Worm (Caenorhabditis elegans) whole organism, young adult: ENCODE measurements around the gene ztf-20.

ENCODE experiments used
- B0336.3 ChIP-seq: fragments of 200-800 bp; sonication (Bioruptor generic); IDR thresholded peaks from 2 replicates; pipeline ENCODE4 v1.3.6; 2022; ENCODE audit warnings: missing genetic modification characterization, missing compliant biosample characterization
- C06A6.2 ChIP-seq: fragments of 200-800 bp; sonication (Bioruptor generic); conservative IDR thresholded peaks from 2 replicates; pipeline ENCODE4 v1.3.6; 2022; ENCODE audit warnings: missing genetic modification characterization, missing compliant biosample characterization
- F22D6.2 ChIP-seq: sonication (generic microtip); optimal IDR thresholded peaks from 2 replicates; lab custom pipeline; 2016; ENCODE audit warnings: mild to moderate bottlenecking, missing genetic modification characterization, missing compliant biosample characterization
- F52B5.7 ChIP-seq: sonication (generic microtip); optimal IDR thresholded peaks from 2 replicates; lab custom pipeline; 2016; ENCODE audit warnings: mild to moderate bottlenecking, missing genetic modification characterization, missing compliant biosample characterization
- K12H6.12 ChIP-seq: fragments of 200-800 bp; sonication (Bioruptor generic); optimal IDR thresholded peaks from 2 replicates; lab custom pipeline; 2018; ENCODE audit warnings: mild to moderate bottlenecking, missing genetic modification characterization, missing compliant biosample characterization
- T07F8.4 ChIP-seq: sonication (generic microtip); optimal IDR thresholded peaks from 2 replicates; lab custom pipeline; 2016; ENCODE audit warnings: mild to moderate bottlenecking, missing genetic modification characterization, moderate library complexity, missing compliant biosample characterization
- Y67H2A.10 ChIP-seq: fragments of 200-800 bp; sonication (Bioruptor generic); conservative IDR thresholded peaks from 2 replicates; pipeline ENCODE4 v1.3.6; 2022; ENCODE audit warnings: missing genetic modification reagents, missing genetic modification characterization, missing compliant biosample characterization
- aptf-2 ChIP-seq: fragments of 200-800 bp; sonication (Bioruptor generic); conservative IDR thresholded peaks from 2 replicates; pipeline ENCODE4 v1.3.6; 2022; ENCODE audit warnings: missing genetic modification reagents, missing genetic modification characterization, missing compliant biosample characterization
- aptf-3 ChIP-seq: fragments of 200-800 bp; sonication (Bioruptor generic); IDR thresholded peaks from 2 replicates; pipeline ENCODE4 v1.3.6; 2022; ENCODE audit warnings: missing genetic modification characterization, missing compliant biosample characterization
- atf-7 ChIP-seq: sonication (generic microtip); optimal IDR thresholded peaks from 2 replicates; lab custom pipeline; 2017; ENCODE audit warnings: mild to moderate bottlenecking, missing genetic modification characterization, missing compliant biosample characterization
- attf-3 ChIP-seq: fragments of 200-800 bp; sonication (Bioruptor generic); conservative IDR thresholded peaks from 2 replicates; pipeline ENCODE4 v1.3.6; 2022; ENCODE audit warnings: missing genetic modification reagents, missing genetic modification characterization, missing compliant biosample characterization
- bed-1 ChIP-seq: fragments of 200-800 bp; sonication (Bioruptor generic); IDR thresholded peaks from 2 replicates; pipeline ENCODE4 v1.3.6; 2022; ENCODE audit warnings: missing genetic modification reagents, missing genetic modification characterization, missing compliant biosample characterization
- ceh-100 ChIP-seq: fragments of 200-800 bp; sonication (Bioruptor generic); IDR thresholded peaks from 2 replicates; pipeline ENCODE4 v1.3.6; 2022; ENCODE audit warnings: missing genetic modification reagents, missing genetic modification characterization, missing compliant biosample characterization
- ceh-27 ChIP-seq: fragments of 200-800 bp; sonication (Bioruptor generic); optimal IDR thresholded peaks from 2 replicates; lab custom pipeline; 2018; ENCODE audit warnings: mild to moderate bottlenecking, missing genetic modification characterization, moderate library complexity, missing compliant biosample characterization
- ceh-40 ChIP-seq: fragments of 200-800 bp; sonication (Bioruptor generic); IDR thresholded peaks from 2 replicates; pipeline ENCODE4 v1.3.6; 2022; ENCODE audit warnings: missing genetic modification characterization, missing compliant biosample characterization
- ceh-91 ChIP-seq: fragments of 200-800 bp; sonication (Bioruptor generic); IDR thresholded peaks from 2 replicates; pipeline ENCODE4 v1.3.6; 2022; ENCODE audit warnings: missing genetic modification reagents, missing genetic modification characterization, missing compliant biosample characterization
- die-1 ChIP-seq: sonication (generic microtip); optimal IDR thresholded peaks from 2 replicates; lab custom pipeline; 2016; ENCODE audit warnings: missing genotype, mild to moderate bottlenecking, missing genetic modification characterization, missing compliant biosample characterization
- dpl-1 ChIP-seq: fragments of 150-350 bp; optimal IDR thresholded peaks from 2 replicates; lab custom pipeline; 2014; ENCODE audit warnings: missing biosample characterization, missing genetic modification reagents, missing genetic modification characterization
- egl-44 ChIP-seq: fragments of 200-800 bp; sonication (Bioruptor generic); IDR thresholded peaks from 2 replicates; pipeline ENCODE4 v1.3.6; 2022; ENCODE audit warnings: missing genetic modification reagents, missing genetic modification characterization, missing compliant biosample characterization
- hlh-12 ChIP-seq: sonication (generic microtip); optimal IDR thresholded peaks from 2 replicates; lab custom pipeline; 2016; ENCODE audit warnings: missing genetic modification characterization, missing compliant biosample characterization
- hmg-20 ChIP-seq: fragments of 200-800 bp; sonication (Bioruptor generic); IDR thresholded peaks from 2 replicates; pipeline ENCODE4 v1.3.6; 2022; ENCODE audit warnings: missing genetic modification reagents, missing genetic modification characterization, missing compliant biosample characterization
- lag-1 ChIP-seq: fragments of 200-800 bp; sonication (Bioruptor generic); IDR thresholded peaks from 2 replicates; pipeline ENCODE4 v1.3.6; 2022; ENCODE audit warnings: missing genetic modification reagents, missing genetic modification characterization, missing compliant biosample characterization
- lin-40 ChIP-seq: sonication (generic microtip); optimal IDR thresholded peaks from 2 replicates; lab custom pipeline; 2016; ENCODE audit warnings: missing genetic modification characterization, mild to moderate bottlenecking, missing compliant biosample characterization, missing genotype, missing genetic modification reagents
- lsl-1 ChIP-seq: fragments of 200-800 bp; sonication (Bioruptor generic); optimal IDR thresholded peaks from 2 replicates; lab custom pipeline; 2018; ENCODE audit warnings: mild to moderate bottlenecking, missing genetic modification characterization, moderate library complexity, missing compliant biosample characterization
- madf-10 ChIP-seq: sonication (generic microtip); optimal IDR thresholded peaks from 2 replicates; lab custom pipeline; 2016; ENCODE audit warnings: mild to moderate bottlenecking, missing genetic modification characterization, missing compliant biosample characterization
- mes-4 ChIP-seq: sonication (generic microtip); optimal IDR thresholded peaks from 2 replicates; lab custom pipeline; 2016; ENCODE audit warnings: missing genotype, missing genetic modification characterization, missing compliant biosample characterization
- nhr-120 ChIP-seq: fragments of 200-800 bp; sonication (Bioruptor generic); IDR thresholded peaks from 2 replicates; pipeline ENCODE4 v1.3.6; 2022; ENCODE audit warnings: missing genetic modification characterization, missing compliant biosample characterization
- nhr-80 ChIP-seq: sonication (generic microtip); optimal IDR thresholded peaks from 2 replicates; lab custom pipeline; 2016; ENCODE audit warnings: missing genetic modification characterization, missing compliant biosample characterization
- snpc-1.1 ChIP-seq: sonication (generic microtip); optimal IDR thresholded peaks from 2 replicates; lab custom pipeline; 2017; ENCODE audit warnings: missing genetic modification characterization, mild to moderate bottlenecking, missing compliant biosample characterization, antibody characterized with exemption, moderate library complexity, missing genotype, missing genetic modification reagents; ENCODE audit not compliant: insufficient read depth
- snpc-4 ChIP-seq, 5 experiments: fragments of 150-350 bp in 1 of 5; sonication (generic microtip) in 4 of 5; optimal IDR thresholded peaks; 2 replicates each; lab custom pipeline; 2014 to 2018; ENCODE audit warnings: missing genetic modification characterization in 5 of 5, missing biosample characterization in 3 of 5, antibody characterized with exemption in 2 of 5, mild to moderate bottlenecking in 2 of 5, missing compliant biosample characterization in 2 of 5, missing genotype in 2 of 5, moderate library complexity in 2 of 5, missing genetic modification reagents in 1 of 5
- sptf-2 ChIP-seq: fragments of 200-800 bp; sonication (Bioruptor generic); optimal IDR thresholded peaks from 2 replicates; lab custom pipeline; 2018; ENCODE audit warnings: mild to moderate bottlenecking, missing genetic modification characterization, missing compliant biosample characterization
- tbp1 ChIP-seq: fragments of 200-800 bp; sonication (Bioruptor generic); optimal IDR thresholded peaks from 2 replicates; lab custom pipeline; 2018; ENCODE audit warnings: mild to moderate bottlenecking, missing genetic modification characterization, missing compliant biosample characterization
- tlf-1 ChIP-seq: fragments of 200-800 bp; sonication (Bioruptor generic); optimal IDR thresholded peaks from 2 replicates; lab custom pipeline; 2018; ENCODE audit warnings: mild to moderate bottlenecking, missing genetic modification characterization, missing compliant biosample characterization
- xnd-1 ChIP-seq: sonication (generic microtip); optimal IDR thresholded peaks from 2 replicates; lab custom pipeline; 2016; ENCODE audit warnings: missing genotype, missing genetic modification reagents, missing genetic modification characterization, missing compliant biosample characterization
- zfh-2 ChIP-seq: fragments of 200-800 bp; sonication (Bioruptor generic); conservative IDR thresholded peaks from 2 replicates; pipeline ENCODE4 v1.3.6; 2022; ENCODE audit warnings: missing genetic modification reagents, missing genetic modification characterization, missing compliant biosample characterization
- zim-3 ChIP-seq: sonication (generic microtip); optimal IDR thresholded peaks from 2 replicates; lab custom pipeline; 2017; ENCODE audit warnings: mild to moderate bottlenecking, missing genetic modification characterization, moderate library complexity, missing compliant biosample characterization
- ztf-22 ChIP-seq: fragments of 200-800 bp; sonication (Bioruptor generic); optimal IDR thresholded peaks from 2 replicates; lab custom pipeline; 2018; ENCODE audit warnings: mild to moderate bottlenecking, missing genetic modification characterization, moderate library complexity, missing compliant biosample characterization
- ztf-25 ChIP-seq: fragments of 200-800 bp; sonication (Bioruptor generic); IDR thresholded peaks from 2 replicates; pipeline ENCODE4 v1.3.6; 2022; ENCODE audit warnings: missing genetic modification reagents, missing genetic modification characterization, missing compliant biosample characterization
- ztf-26 ChIP-seq: sonication (generic microtip); optimal IDR thresholded peaks from 2 replicates; lab custom pipeline; 2017; ENCODE audit warnings: missing genetic modification characterization, missing compliant biosample characterization
- ztf-28 ChIP-seq: fragments of 200-800 bp; sonication (Bioruptor generic); IDR thresholded peaks from 2 replicates; pipeline ENCODE4 v1.3.6; 2022; ENCODE audit warnings: missing genetic modification reagents, missing genetic modification characterization, missing compliant biosample characterization
- ztf-6 ChIP-seq: fragments of 200-800 bp; sonication (Bioruptor generic); IDR thresholded peaks from 2 replicates; pipeline ENCODE4 v1.3.6; 2022; ENCODE audit warnings: missing genetic modification reagents, missing genetic modification characterization, missing compliant biosample characterization

Gene ztf-20

DNA sequence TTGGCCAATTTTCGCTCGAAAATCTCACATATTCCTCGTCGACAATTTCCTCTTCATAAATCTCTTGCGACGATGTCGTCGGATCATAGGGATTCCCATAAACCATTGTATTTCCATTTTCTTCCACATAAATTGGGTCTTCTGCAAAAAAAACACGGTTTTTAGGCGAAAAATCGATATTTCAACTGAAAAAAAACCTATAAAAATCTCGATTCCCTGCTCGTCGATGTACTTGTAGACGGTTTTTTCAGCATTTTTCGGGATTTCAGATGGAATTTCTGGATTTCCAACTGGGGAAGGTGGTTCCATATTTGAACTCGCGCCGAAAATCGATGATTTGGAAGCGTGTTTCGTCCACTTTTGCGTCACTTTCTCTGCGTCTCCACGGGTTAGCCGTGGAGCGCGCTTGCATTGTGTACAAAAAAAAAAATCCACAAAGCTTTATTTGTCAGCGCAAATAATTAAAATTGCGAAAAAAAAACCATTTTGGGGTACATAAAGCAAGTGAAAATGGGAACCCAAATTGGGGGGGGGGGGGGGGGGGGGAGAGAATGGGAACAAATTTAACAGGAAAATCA, 7.6 kb upstream of the ztf-20 start, which contains the start of gene Y39B6A.43 (continued):
- TF ChIP-seq hlh-12, result no peak
- TF ChIP-seq zim-3, result peak; percentile 94
- peak; percentile 87 for TF ChIP-seq attf-3 (GFP tag; lab: Robert Waterston, UW)
- peak; percentile 97 for TF ChIP-seq dpl-1
- TF ChIP-seq snpc-1.1 (tag; lab: Kevin White, UChicago), result peak; percentile 64
- peak; percentile 88 for TF ChIP-seq madf-10 (tag; lab: Kevin White, UChicago)
- peak; percentile 97 for TF ChIP-seq ceh-27
- peak; percentile 97 for TF ChIP-seq B0336.3
- peak; percentile 91; the same call in 1 of the 2 replicates for TF ChIP-seq nhr-120 (GFP tag; lab: Robert Waterston, UW)
- TF ChIP-seq T07F8.4 (tag; lab: Kevin White, UChicago), result no peak
- TF ChIP-seq hmg-20, result peak; percentile 90
- TF ChIP-seq lin-40, result peak; percentile 96
- peak; percentile 79 for TF ChIP-seq tbp1
- TF ChIP-seq K12H6.12 (tag; lab: Kevin White, UChicago), result peak; percentile 100
- TF ChIP-seq sptf-2, result no peak

DNA sequence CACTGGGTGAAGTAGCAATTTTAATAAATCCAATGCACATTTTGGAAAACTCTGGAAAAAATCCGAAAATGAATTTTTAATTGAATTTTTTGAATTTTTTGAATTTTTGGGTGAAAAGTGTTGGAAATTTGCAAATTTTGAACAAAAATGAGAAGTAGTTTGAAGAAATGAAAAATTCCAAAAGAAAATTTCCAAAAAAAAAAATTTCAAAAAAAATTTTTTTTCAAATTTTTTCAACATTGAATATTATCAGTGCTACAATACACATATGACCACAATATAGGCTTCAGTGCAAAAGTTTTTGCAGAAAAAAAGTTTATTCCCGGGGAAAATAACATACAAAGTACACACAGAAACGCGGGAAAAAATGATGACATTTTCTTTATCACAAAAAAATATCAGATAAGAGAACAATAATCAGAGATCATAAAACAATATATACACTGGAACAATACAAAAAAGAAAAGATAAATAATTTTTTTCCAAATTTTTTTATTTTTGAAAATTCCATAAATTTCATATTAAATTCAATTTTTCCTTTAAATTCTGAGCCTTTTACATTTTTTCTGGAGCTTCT, 2.6 kb downstream of the ztf-20 start, which contains the start of gene hrg-10:
TSS of gene hrg-10 (minus strand) at position 51 of the 577 bp plus-strand sequence.
- TF ChIP-seq F22D6.2 (tag; lab: Kevin White, UChicago), result no peak
- no peak for TF ChIP-seq ztf-6 (GFP tag; lab: Robert Waterston, UW)
- peak; percentile 39 for TF ChIP-seq nhr-80 (tag; lab: Kevin White, UChicago)

DNA sequence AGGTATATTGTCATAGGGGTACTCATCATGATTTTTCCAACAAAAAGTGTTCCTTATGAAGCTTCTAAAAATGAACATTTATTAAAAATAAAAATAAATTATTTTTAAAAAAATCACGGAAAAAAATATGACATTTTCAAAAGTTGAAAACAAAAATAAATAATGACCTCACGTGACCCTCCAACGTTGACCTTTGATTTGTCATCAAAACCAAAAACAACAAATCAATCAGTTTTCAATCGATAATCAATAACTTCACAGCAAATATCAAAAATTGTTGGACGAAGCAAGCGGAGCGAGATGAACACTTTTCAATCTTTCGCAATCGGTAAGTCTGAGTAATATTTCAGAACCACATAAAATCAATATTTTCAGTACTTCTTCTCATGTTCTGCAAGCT, 19.6 kb downstream of the ztf-20 start, which contains the start of gene Y80D3A.8:
TSS of gene Y80D3A.8 (plus strand) at position 301 of the 400 bp plus-strand sequence.
- TF ChIP-seq snpc-4 (GFP tag; optimal IDR thresholded peaks at IDR 0.05; lab: Kevin White, UChicago) (no peak), snpc-4 (tag; optimal IDR thresholded peaks at IDR 0.05; lab: Kevin White, UChicago) (no peak), ztf-28 (GFP tag; lab: Robert Waterston, UW) (no peak), ceh-91 (GFP tag; lab: Robert Waterston, UW) (no peak), C06A6.2 (GFP tag; lab: Robert Waterston, UW) (no peak), ceh-100 (GFP tag; lab: Robert Waterston, UW) (no peak), tlf-1 (GFP tag; lab: Kevin White, UChicago) (no peak), mes-4 (tag; lab: Kevin White, UChicago) (no peak), ztf-25 (no peak), bed-1 (GFP tag; lab: Robert Waterston, UW) (no peak), ceh-40 (no peak), die-1 (no peak), aptf-3 (GFP tag; lab: Robert Waterston, UW) (no peak), ztf-26 (tag; lab: Kevin White, UChicago) (no peak), zfh-2 (no peak), xnd-1 (tag; lab: Kevin White, UChicago) (no peak)

DNA sequence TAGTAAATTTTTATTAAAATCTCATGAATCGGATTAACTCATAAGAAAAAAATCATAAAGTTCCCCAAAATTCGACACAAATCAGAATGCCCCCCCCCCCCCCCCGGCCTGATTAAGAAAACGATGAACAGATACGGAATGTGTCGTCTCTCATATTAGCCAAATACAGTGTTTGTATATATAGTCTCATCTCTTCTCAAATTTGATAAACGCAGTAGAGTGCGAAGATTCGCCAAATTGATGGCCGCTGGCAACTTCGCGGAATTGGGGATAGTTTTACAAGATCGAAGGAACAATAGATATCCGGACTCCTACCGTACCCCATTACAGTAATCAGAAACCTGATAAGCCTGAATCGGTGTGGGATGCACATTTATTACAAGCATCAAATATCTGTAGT, 22.4 kb downstream of the ztf-20 start:
- TF ChIP-seq ztf-22 (no peak), F52B5.7 (tag; lab: Kevin White, UChicago) (no peak), egl-44 (GFP tag; lab: Robert Waterston, UW) (no peak), Y67H2A.10 (GFP tag; lab: Robert Waterston, UW) (no peak), lsl-1 (no peak), atf-7 (tag; lab: Kevin White, UChicago) (no peak), aptf-2 (no peak), lag-1 (GFP tag; lab: Robert Waterston, UW) (no peak)
- TF ChIP-seq, all 124 proteins: peak for 0
